Worm (Caenorhabditis elegans): ENCODE measurements around the gene F13A7.1.

DNA sequence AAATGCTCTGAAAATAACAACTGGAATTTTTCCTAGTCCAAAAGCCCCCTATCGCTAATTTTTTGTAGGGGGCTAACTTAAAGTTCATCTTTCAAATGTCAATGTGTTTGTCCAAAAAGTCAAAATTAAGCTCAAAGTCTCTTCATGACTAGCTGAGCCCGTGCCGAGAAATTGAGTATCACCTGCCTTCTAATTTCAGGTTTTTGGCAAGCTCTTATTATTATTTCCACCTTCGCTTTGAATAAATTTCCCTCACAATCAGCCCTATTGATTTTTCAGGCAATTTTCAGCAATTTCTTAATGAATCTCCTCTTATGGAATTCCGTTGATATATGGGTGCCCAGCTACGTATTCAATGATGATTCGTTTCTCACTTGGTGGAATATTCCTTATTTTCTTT, 21.6 kb upstream of the F13A7.1 start, which contains the start of gene sre-36:
- TF ChIP-seq jun-1 (tag; optimal IDR thresholded peaks at IDR 0.05): no peak
- TF ChIP-seq ces-1 (GFP tag; optimal IDR thresholded peaks at IDR 0.05): no peak
- TF ChIP-seq F16B12.6 (tag; optimal IDR thresholded peaks at IDR 0.05): no peak
- no peak for TF ChIP-seq lsy-2 (tag; optimal IDR thresholded peaks at IDR 0.05)
- no peak for TF ChIP-seq lin-39 (tag; optimal IDR thresholded peaks at IDR 0.05)

Measured in whole organism, L1 larva.